Worm (Caenorhabditis elegans): ENCODE results near the gene pes-4.

DNA sequence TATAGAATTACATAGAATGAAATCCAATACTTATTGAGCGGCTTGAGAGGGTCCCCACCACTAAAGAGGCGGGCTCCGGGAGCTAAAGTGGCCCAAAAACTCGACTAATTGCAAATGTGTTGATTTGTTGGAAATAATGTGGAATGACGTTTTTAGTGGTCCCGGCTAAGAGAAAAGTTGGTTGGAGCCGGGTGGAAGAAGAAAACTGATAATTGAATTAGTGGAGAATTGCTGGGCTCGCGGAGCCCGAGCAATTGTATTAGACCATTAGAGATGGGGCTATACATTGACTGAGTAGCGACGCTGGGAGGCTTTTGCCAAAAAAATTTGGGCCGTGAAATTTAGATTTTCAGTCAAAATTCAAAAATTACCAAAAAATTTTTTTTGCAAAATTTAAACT, 4.5 kb downstream of the pes-4 start:
- TF ChIP-seq odd-2 (tag; optimal IDR thresholded peaks at IDR 0.05): no peak
- TF ChIP-seq madf-2 (tag; optimal IDR thresholded peaks at IDR 0.05): no peak
- no peak for TF ChIP-seq syd-9 (tag; optimal IDR thresholded peaks at IDR 0.05)
- TF ChIP-seq ttx-3 (tag; optimal IDR thresholded peaks at IDR 0.05): no peak
- TF ChIP-seq ceh-9 (tag; optimal IDR thresholded peaks at IDR 0.05): no peak
- no peak for TF ChIP-seq hlh-13 (GFP tag; optimal IDR thresholded peaks at IDR 0.05)
- TF ChIP-seq unc-42 (tag; optimal IDR thresholded peaks at IDR 0.05): peak; percentile 77
- no peak for TF ChIP-seq ceh-30 (tag; optimal IDR thresholded peaks at IDR 0.05)
- no peak for TF ChIP-seq pat-9 (tag; optimal IDR thresholded peaks at IDR 0.05)
- no peak for TF ChIP-seq ets-4 (tag; optimal IDR thresholded peaks at IDR 0.05)
- TF ChIP-seq lim-6 (tag; optimal IDR thresholded peaks at IDR 0.05): no peak

All from whole organism, late embryonic.